Fruit fly (Drosophila melanogaster): ENCODE data around the gene CG14540.

dm6 chr3R:26005619-26005977, 46.5 kb downstream of the CG14540 start:
- TF ChIP-seq CG15710 (tag; optimal IDR thresholded peaks at IDR 0.05) (no peak), EcR (GFP tag; optimal IDR thresholded peaks at IDR 0.05) (no peak), gl (tag; optimal IDR thresholded peaks at IDR 0.05) (no peak), CG8301 (tag; optimal IDR thresholded peaks at IDR 0.05) (no peak), CG10348 (GFP tag; IDR thresholded peaks at IDR 0.05) (no peak)
